Fruit fly (Drosophila melanogaster): ENCODE data around the gene unc80.

The unc80 gene

DNA sequence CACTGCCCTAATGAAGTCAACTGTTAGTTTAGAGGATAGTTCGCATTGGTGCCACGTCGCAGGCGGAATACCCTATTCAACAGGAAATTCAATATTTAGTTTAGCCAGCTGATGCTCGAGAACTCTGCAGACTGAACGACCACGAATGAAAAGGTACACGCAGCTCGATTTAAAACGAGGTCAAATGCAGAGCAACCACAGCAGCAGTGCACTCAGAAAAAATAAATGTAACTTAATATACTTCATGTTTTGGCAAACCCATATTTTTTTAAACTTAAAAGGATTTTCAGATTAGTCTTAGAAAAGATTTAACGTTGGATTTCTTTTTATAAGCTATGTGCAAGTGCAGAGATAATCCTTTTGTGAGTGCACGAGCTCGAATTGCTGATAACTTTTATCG is 7.1 kb upstream of the unc80 start (continued):
- TF ChIP-seq ATbp (GFP tag; optimal IDR thresholded peaks at IDR 0.05) (peak; percentile 8), D19A (tag; optimal IDR thresholded peaks at IDR 0.05) (peak; percentile 81), BtbVII (GFP tag; optimal IDR thresholded peaks at IDR 0.05) (no peak), CG1603 (tag; optimal IDR thresholded peaks at IDR 0.05) (peak; percentile 10), CG4854 (GFP tag; optimal IDR thresholded peaks at IDR 0.05) (no peak), fd96Cb (tag; optimal IDR thresholded peaks at IDR 0.05) (peak; percentile 32), Asciz (GFP tag; optimal IDR thresholded peaks at IDR 0.05) (peak; percentile 13), fd102C (GFP tag; optimal IDR thresholded peaks at IDR 0.05) (no peak), CG2678 (tag; optimal IDR thresholded peaks at IDR 0.05) (peak; percentile 38), Sox100B (GFP tag; optimal IDR thresholded peaks at IDR 0.05) (peak; percentile 19), CG6813 (GFP tag; optimal IDR thresholded peaks at IDR 0.05) (no peak), Drgx (GFP tag; IDR thresholded peaks at IDR 0.05) (peak; percentile 55), CG17186 (GFP tag; optimal IDR thresholded peaks at IDR 0.05) (no peak), phol (tag; optimal IDR thresholded peaks at IDR 0.05) (peak; percentile 36), grau (tag; optimal IDR thresholded peaks at IDR 0.05) (no peak), Dad (GFP tag; optimal IDR thresholded peaks at IDR 0.05) (no peak), GATAe (GFP tag; conservative IDR thresholded peaks at IDR 0.05) (no peak), Spps (tag; optimal IDR thresholded peaks at IDR 0.05) (no peak), CG11504 (tag; optimal IDR thresholded peaks at IDR 0.05) (peak; percentile 39), CG7786 (GFP tag; optimal IDR thresholded peaks at IDR 0.05) (no peak), CG3163 (GFP tag; optimal IDR thresholded peaks at IDR 0.05) (no peak), bbx (GFP tag; IDR thresholded peaks at IDR 0.05; ENCODE audit: partially characterized antibody) (no peak)

dm6 chr3R:27656686-27657535 is 5.3 kb upstream of the unc80 start, which contains the start of gene tau:
Gene tau, minus strand, starts transcription at chr3R:27656996.
- TF ChIP-seq pita (GFP tag; optimal IDR thresholded peaks at IDR 0.05), result peak; percentile 45
- TF ChIP-seq CG10274 (GFP tag; optimal IDR thresholded peaks at IDR 0.05), result no peak
- no peak for TF ChIP-seq da (GFP tag; optimal IDR thresholded peaks at IDR 0.05)
- peak in 1 of 2 experiments; percentile 6 for TF ChIP-seq Trl (optimal IDR thresholded peaks at IDR 0.05)
- no peak for TF ChIP-seq Trl (GFP tag; optimal IDR thresholded peaks at IDR 0.05)
- peak; percentile 79 for TF ChIP-seq D19B (GFP tag; optimal IDR thresholded peaks at IDR 0.05)
- TF ChIP-seq lilli (GFP tag; optimal IDR thresholded peaks at IDR 0.05), result peak; percentile 8
- peak; percentile 60; the same call in 1 of the 2 replicates for TF ChIP-seq sob (GFP tag; IDR thresholded peaks at IDR 0.05)
- TF ChIP-seq gfzf (GFP tag; optimal IDR thresholded peaks at IDR 0.05), result peak; percentile 20
- TF ChIP-seq Dp (GFP tag; optimal IDR thresholded peaks at IDR 0.05), result peak; percentile 12
- TF ChIP-seq MBD-R2 (GFP tag; IDR thresholded peaks at IDR 0.05), result 0 out of 2 replicates have a peak, but pooled peaks have one; percentile 11
- peak; percentile 1 for TF ChIP-seq pzg (GFP tag; optimal IDR thresholded peaks at IDR 0.05)
- no peak for TF ChIP-seq CG3838 (GFP tag; optimal IDR thresholded peaks at IDR 0.05)
- no peak for TF ChIP-seq CG2202 (tag; optimal IDR thresholded peaks at IDR 0.05)
- no peak for TF ChIP-seq row (GFP tag; IDR thresholded peaks at IDR 0.05)
- no peak for TF ChIP-seq CG10959 (GFP tag; IDR thresholded peaks at IDR 0.05)
- TF ChIP-seq CTCF (GFP tag; optimal IDR thresholded peaks at IDR 0.05), result peak; percentile 73
- peak; percentile 64 for TF ChIP-seq Med (GFP tag)
- TF ChIP-seq sens (GFP tag), result peak; percentile 73
- TF ChIP-seq CG9932 (GFP tag; IDR thresholded peaks at IDR 0.05), result peak; percentile 28; the same call in 1 of the 2 replicates
- peak; percentile 2 for TF ChIP-seq PHDP (tag; optimal IDR thresholded peaks at IDR 0.05)
- no peak for TF ChIP-seq CG7839 (tag; optimal IDR thresholded peaks at IDR 0.05)
- peak; percentile 11 for TF ChIP-seq Nf-YC (tag; optimal IDR thresholded peaks at IDR 0.05)
- no peak for TF ChIP-seq nerfin-1 (tag; optimal IDR thresholded peaks at IDR 0.05)
- no peak for TF ChIP-seq CkIIα-i1 (GFP tag; IDR thresholded peaks at IDR 0.05)
- TF ChIP-seq Deaf1 (tag; optimal IDR thresholded peaks at IDR 0.05), result peak; percentile 85
- no peak for TF ChIP-seq Meics (GFP tag; optimal IDR thresholded peaks at IDR 0.05)
- TF ChIP-seq Bgb (GFP tag; IDR thresholded peaks at IDR 0.05; ENCODE audit: partially characterized antibody), result peak; percentile 20; the same call in 1 of the 2 replicates

Data from whole organism, embryonic.